Worm (Caenorhabditis elegans): Measurements from ENCODE around the gene ZK697.14.

The ZK697.14 gene

DNA sequence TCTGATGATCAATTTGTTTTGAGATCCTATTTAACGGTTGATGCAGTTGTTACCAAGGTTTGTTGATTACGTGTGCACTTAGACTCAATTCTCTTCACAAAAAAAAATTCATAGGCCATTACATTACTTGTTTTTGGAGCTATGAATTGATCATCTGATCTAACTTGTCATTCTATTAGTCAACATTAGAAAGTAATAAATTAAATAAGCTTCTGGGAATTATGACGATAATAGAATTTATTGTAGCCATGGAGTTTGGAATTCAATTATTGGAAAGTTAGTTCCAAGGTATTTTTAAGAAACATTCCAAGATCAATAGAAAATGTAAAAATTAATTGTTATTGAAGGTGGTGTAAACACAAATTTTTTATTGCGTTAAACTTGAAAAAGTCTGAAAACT lies 37.3 kb downstream of the ZK697.14 start:
- no peak for TF ChIP-seq cog-1 (tag; optimal IDR thresholded peaks at IDR 0.05)
- TF ChIP-seq ref-1 (GFP tag; conservative IDR thresholded peaks at IDR 0.05), result no peak
- no peak for TF ChIP-seq tab-1 (GFP tag; IDR thresholded peaks at IDR 0.05)
- TF ChIP-seq flt-1 (GFP tag; IDR thresholded peaks at IDR 0.05), result no peak
- no peak for TF ChIP-seq T22C8.4 (GFP tag; IDR thresholded peaks at IDR 0.05)
- TF ChIP-seq med-1 (GFP tag; optimal IDR thresholded peaks at IDR 0.05; ENCODE audit: insufficient read depth), result no peak
- no peak for TF ChIP-seq klf-2 (GFP tag; conservative IDR thresholded peaks at IDR 0.05)
- no peak for TF ChIP-seq ztf-23 (GFP tag; IDR thresholded peaks at IDR 0.05)
- no peak for TF ChIP-seq ztf-29 (GFP tag; IDR thresholded peaks at IDR 0.05)

DNA sequence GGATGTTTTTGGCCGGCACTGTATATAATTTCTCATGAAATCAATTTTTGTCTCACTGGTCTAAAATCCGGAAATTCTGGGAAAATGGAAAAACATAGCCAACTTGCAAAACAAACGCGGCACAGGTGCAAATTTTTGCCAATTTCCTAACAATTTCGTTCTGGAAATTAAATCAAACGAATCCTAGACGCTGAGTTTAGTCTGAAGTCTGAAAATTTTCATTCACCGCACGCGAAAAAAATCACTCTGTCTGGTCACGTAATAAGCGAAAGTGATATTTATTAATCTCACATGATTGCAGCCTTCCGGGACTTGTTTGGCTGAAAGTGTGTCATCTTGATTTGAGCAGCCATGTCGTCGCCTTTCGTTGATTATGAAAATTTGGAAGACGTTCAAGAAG lies 38.6 kb downstream of the ZK697.14 start, which contains the start of gene srw-103:
Gene srw-103, plus strand, starts transcription at position 301 of the 400 bp plus-strand sequence.
- TF ChIP-seq ztf-29 (GFP tag; IDR thresholded peaks at IDR 0.05) (no peak), klf-2 (GFP tag; conservative IDR thresholded peaks at IDR 0.05) (no peak), ztf-23 (GFP tag; IDR thresholded peaks at IDR 0.05) (no peak), tab-1 (GFP tag; IDR thresholded peaks at IDR 0.05) (no peak), flt-1 (GFP tag; IDR thresholded peaks at IDR 0.05) (no peak), ref-1 (GFP tag; conservative IDR thresholded peaks at IDR 0.05) (no peak), T22C8.4 (GFP tag; IDR thresholded peaks at IDR 0.05) (no peak), med-1 (GFP tag; optimal IDR thresholded peaks at IDR 0.05; ENCODE audit: insufficient read depth) (no peak)

DNA sequence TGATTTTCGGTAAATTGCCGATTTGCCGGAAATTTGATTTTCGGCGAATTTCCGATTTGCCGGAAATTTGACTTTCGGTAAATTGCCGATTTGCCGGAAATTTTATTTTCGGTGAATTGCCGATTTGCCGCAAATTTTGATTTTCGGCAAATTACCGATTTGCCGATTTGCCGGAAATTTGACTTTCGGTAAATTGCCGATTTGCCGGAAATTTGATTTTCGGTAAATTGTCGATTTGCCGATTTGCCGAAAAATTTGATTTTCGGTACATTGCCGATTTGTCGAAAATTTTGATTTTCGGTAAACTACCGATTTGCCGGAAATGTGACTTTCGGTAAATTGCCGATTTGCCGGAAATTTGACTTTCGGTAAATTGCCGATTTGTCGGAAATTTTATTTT lies 41.7 kb downstream of the ZK697.14 start:
- TF ChIP-seq klf-2 (GFP tag; conservative IDR thresholded peaks at IDR 0.05), result peak; percentile 86
- TF ChIP-seq ztf-23 (GFP tag; IDR thresholded peaks at IDR 0.05), result peak; percentile 84
- peak; percentile 81 for TF ChIP-seq tab-1 (GFP tag; IDR thresholded peaks at IDR 0.05)
- peak; percentile 47; the same call in 1 of the 2 replicates for TF ChIP-seq ref-1 (GFP tag; conservative IDR thresholded peaks at IDR 0.05)
- peak; percentile 29; the same call in 1 of the 2 replicates for TF ChIP-seq T22C8.4 (GFP tag; IDR thresholded peaks at IDR 0.05)
- TF ChIP-seq flt-1 (GFP tag; IDR thresholded peaks at IDR 0.05), result peak; percentile 57

DNA sequence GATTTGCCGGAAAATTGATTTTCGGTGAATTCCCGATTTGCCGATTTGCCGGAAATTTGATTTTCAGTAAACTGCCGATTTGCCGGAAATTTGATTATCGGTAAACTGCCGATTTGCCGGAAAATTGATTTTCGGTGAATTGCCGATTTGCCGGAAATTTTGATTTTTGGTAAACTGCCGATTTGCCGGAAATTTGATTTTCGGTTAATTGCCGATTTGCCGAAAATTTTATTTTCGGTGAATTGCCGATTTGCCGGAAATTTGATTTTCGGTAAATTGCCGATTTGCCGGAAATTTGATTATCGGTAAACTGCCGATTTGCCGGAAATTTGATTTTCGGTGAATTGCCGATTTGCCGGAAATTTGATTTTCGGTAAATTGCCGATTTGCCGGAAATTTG lies 43.0 kb downstream of the ZK697.14 start:
- TF ChIP-seq ztf-23 (GFP tag; IDR thresholded peaks at IDR 0.05), result peak; percentile 37; the same call in 1 of the 2 replicates

DNA sequence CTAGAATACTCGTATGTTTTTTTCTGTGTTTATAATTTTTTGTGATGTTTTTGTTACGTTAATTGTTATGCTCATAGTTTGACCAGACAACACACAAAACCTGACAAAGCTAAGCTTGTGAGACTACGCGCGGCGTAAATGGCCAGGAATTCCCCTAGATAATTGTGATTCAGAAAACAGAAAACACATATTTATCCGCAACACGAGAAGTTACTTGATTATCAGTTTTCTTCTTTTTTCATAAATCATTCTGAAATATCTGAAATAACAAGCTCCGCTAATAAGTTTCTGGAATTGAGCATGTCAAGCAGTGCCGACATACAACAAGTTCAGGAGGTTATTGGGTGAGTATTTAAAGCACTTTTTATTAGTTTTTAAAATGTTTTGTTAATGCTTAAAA lies 44.6 kb downstream of the ZK697.14 start, which contains the start of gene srw-100:
Gene srw-100, plus strand, starts transcription at position 301 of the 400 bp plus-strand sequence.
- TF ChIP-seq tab-1 (GFP tag; IDR thresholded peaks at IDR 0.05) (no peak), ref-1 (GFP tag; conservative IDR thresholded peaks at IDR 0.05) (no peak), cog-1 (tag; optimal IDR thresholded peaks at IDR 0.05) (no peak), flt-1 (GFP tag; IDR thresholded peaks at IDR 0.05) (no peak), ztf-29 (GFP tag; IDR thresholded peaks at IDR 0.05) (no peak), klf-2 (GFP tag; conservative IDR thresholded peaks at IDR 0.05) (no peak), T22C8.4 (GFP tag; IDR thresholded peaks at IDR 0.05) (no peak)

DNA sequence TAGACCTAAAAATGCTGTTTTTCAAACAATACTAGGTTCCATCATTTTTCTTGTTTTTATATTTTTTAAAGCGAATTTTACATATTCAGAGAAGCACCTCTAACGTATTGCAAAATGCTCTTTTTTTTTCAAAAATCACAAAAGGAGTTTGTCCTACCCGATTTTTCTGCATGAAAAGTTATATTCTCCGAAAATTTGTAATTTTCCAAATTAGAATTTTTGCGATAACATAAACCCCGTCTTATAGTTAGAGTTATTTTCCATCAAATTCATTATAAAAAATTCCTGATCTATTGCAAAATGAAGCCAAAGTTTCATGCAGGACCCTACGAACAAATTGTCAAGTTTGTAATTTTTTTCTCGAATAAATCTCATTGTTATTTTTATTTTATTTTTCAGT lies 47.0 kb downstream of the ZK697.14 start, which contains the start of gene srw-99:
Gene srw-99, plus strand, starts transcription at position 301 of the 400 bp plus-strand sequence.
- TF ChIP-seq flt-1 (GFP tag; IDR thresholded peaks at IDR 0.05), result no peak
- no peak for TF ChIP-seq ztf-29 (GFP tag; IDR thresholded peaks at IDR 0.05)
- no peak for TF ChIP-seq tab-1 (GFP tag; IDR thresholded peaks at IDR 0.05)
- no peak for TF ChIP-seq ztf-23 (GFP tag; IDR thresholded peaks at IDR 0.05)
- TF ChIP-seq ref-1 (GFP tag; conservative IDR thresholded peaks at IDR 0.05), result no peak

All from whole organism, midembryonic.